Worm (Caenorhabditis elegans) whole organism, mixed stage, embryonic: Measurements from ENCODE around the gene shw-1.

Experiments
- ceh-39 ChIP-seq: fragments of 150-350 bp; optimal IDR thresholded peaks from 2 replicates; lab custom pipeline; 2014; ENCODE audit warnings: missing biosample characterization, missing genetic modification characterization
- ces-1 ChIP-seq: fragments of 150-350 bp; optimal IDR thresholded peaks from 2 replicates; lab custom pipeline; 2014; ENCODE audit warnings: missing biosample characterization, missing genetic modification reagents, missing genetic modification characterization
- cnd-1 ChIP-seq: fragments of 200-800 bp; sonication (Bioruptor generic); optimal IDR thresholded peaks from 2 replicates; lab custom pipeline; 2018; ENCODE audit warnings: mild to moderate bottlenecking, missing genetic modification characterization, missing compliant biosample characterization
- lin-13 ChIP-seq: fragments of 150-350 bp; optimal IDR thresholded peaks from 2 replicates; lab custom pipeline; 2014; ENCODE audit warnings: missing biosample characterization, missing genetic modification characterization
- mab-5 ChIP-seq: fragments of 150-350 bp; optimal IDR thresholded peaks from 2 replicates; lab custom pipeline; 2014; ENCODE audit warnings: missing biosample characterization, missing genetic modification characterization
- nhr-237 ChIP-seq: fragments of 150-350 bp; optimal IDR thresholded peaks from 2 replicates; lab custom pipeline; 2014; ENCODE audit warnings: missing biosample characterization, missing genetic modification characterization
- nhr-28 ChIP-seq: fragments of 150-350 bp; optimal IDR thresholded peaks from 2 replicates; lab custom pipeline; 2014; ENCODE audit warnings: missing biosample characterization, missing genetic modification characterization
- snpc-4 ChIP-seq: fragments of 150-350 bp; optimal IDR thresholded peaks from 2 replicates; lab custom pipeline; 2014; ENCODE audit warnings: missing biosample characterization, missing genetic modification characterization
- sptf-1 ChIP-seq: sonication (generic microtip); optimal IDR thresholded peaks from 2 replicates; lab custom pipeline; 2017; ENCODE audit warnings: mild to moderate bottlenecking, missing genetic modification characterization, moderate library complexity, missing compliant biosample characterization
- unc-62 ChIP-seq: fragments of 150-350 bp; optimal IDR thresholded peaks from 2 replicates; lab custom pipeline; 2014; ENCODE audit warnings: missing biosample characterization, missing genetic modification reagents, missing genetic modification characterization
- ztf-11 ChIP-seq: fragments of 150-350 bp; optimal IDR thresholded peaks from 2 replicates; lab custom pipeline; 2014; ENCODE audit warnings: missing biosample characterization, missing genetic modification characterization

DNA sequence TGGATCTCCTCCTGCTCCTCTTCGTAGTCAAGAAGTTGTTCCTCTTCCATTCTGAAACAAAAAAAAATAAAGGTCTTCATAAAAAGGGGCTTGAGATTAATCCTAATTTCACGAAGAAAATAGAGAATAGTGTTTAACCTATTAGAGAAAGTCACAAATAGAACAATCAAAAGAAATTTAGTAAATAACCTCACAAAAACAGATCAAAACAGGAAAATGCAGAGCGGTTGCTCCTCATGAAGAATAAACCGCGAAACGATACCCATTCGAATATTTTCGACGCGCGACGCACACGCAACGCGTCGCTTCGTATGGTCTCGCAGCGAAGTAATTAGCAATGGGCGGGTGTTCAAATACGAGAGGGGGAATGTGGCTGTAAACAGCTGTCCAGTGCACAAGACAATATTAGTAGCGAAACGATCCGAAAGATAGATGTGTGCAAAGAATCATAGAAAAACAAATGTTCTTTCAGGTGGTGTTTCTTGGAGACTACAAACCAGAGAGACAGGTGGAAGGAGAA, 7.6 kb upstream of the shw-1 start, which contains the start of gene hel-1:
- no peak for TF ChIP-seq snpc-4
- TF ChIP-seq lin-13 (tag; lab: Kevin White, UChicago): peak; percentile 92
- peak; percentile 81 for TF ChIP-seq cnd-1 (tag; lab: Kevin White, UChicago)
- peak; percentile 64 for TF ChIP-seq sptf-1 (tag; lab: Kevin White, UChicago)
- TF ChIP-seq unc-62 (GFP tag; lab: Kevin White, UChicago): peak; percentile 61
- TF ChIP-seq ceh-39: peak; percentile 81
- TF ChIP-seq mab-5: peak; percentile 67
- TF ChIP-seq ces-1 (GFP tag; lab: Kevin White, UChicago): peak; percentile 84
- peak; percentile 77 for TF ChIP-seq nhr-237 (tag; lab: Kevin White, UChicago)
- TF ChIP-seq nhr-28 (tag; lab: Kevin White, UChicago): no peak
- peak; percentile 37 for TF ChIP-seq ztf-11
